Worm (Caenorhabditis elegans) whole organism, early embryonic: ENCODE measurements around the gene F49F1.10.

ENCODE experiments used
- B0310.2 ChIP-seq: sonication (generic microtip); optimal IDR thresholded peaks from 2 replicates; lab custom pipeline; 2016; ENCODE audit warnings: mild to moderate bottlenecking, missing genetic modification characterization, missing compliant biosample characterization
- F13C5.2 ChIP-seq: sonication (generic microtip); optimal IDR thresholded peaks from 2 replicates; lab custom pipeline; 2017; ENCODE audit warnings: mild to moderate bottlenecking, missing genetic modification characterization, inconsistent platforms, missing compliant biosample characterization
- aly-1 ChIP-seq: sonication (generic microtip); optimal IDR thresholded peaks from 2 replicates; lab custom pipeline; 2016; ENCODE audit warnings: missing genetic modification characterization, missing compliant biosample characterization
- ama-1 ChIP-seq: fragments of 150-350 bp; optimal IDR thresholded peaks from 2 replicates; lab custom pipeline; 2014
- ceh-36 ChIP-seq: sonication (generic microtip); optimal IDR thresholded peaks from 2 replicates; lab custom pipeline; 2016; ENCODE audit warnings: missing genetic modification characterization, inconsistent platforms, missing compliant biosample characterization
- flt-1 ChIP-seq: fragments of 200-800 bp; sonication (Bioruptor generic); IDR thresholded peaks from 2 replicates; pipeline ENCODE4 v1.3.6; 2022; ENCODE audit warnings: missing genetic modification characterization, missing compliant biosample characterization
- hmbx-1 ChIP-seq: sonication (generic microtip); optimal IDR thresholded peaks from 2 replicates; lab custom pipeline; 2016; ENCODE audit warnings: mild to moderate bottlenecking, missing genetic modification characterization, missing compliant biosample characterization
- hmg-4 ChIP-seq: fragments of 200-800 bp; sonication (Bioruptor generic); optimal IDR thresholded peaks from 2 replicates; lab custom pipeline; 2018; ENCODE audit warnings: mild to moderate bottlenecking, missing genetic modification characterization, missing compliant biosample characterization
- hnd-1 ChIP-seq: sonication (generic microtip); optimal IDR thresholded peaks from 2 replicates; lab custom pipeline; 2016; ENCODE audit warnings: missing genetic modification characterization, missing compliant biosample characterization
- scrt-1 ChIP-seq: fragments of 200-800 bp; sonication (Bioruptor generic); IDR thresholded peaks from 2 replicates; pipeline ENCODE4 v1.3.6; 2022; ENCODE audit warnings: missing genetic modification characterization, missing compliant biosample characterization
- sea-1 ChIP-seq: fragments of 200-800 bp; sonication (Bioruptor generic); conservative IDR thresholded peaks from 2 replicates; pipeline ENCODE4 v1.3.6; 2022; ENCODE audit warnings: missing genetic modification characterization, missing compliant biosample characterization
- tbx-11 ChIP-seq: fragments of 200-800 bp; sonication (Bioruptor generic); IDR thresholded peaks from 2 replicates; pipeline ENCODE4 v1.3.6; 2022; ENCODE audit warnings: missing genetic modification characterization, missing compliant biosample characterization
- tbx-37 ChIP-seq: fragments of 200-800 bp; sonication (Bioruptor generic); conservative IDR thresholded peaks from 2 replicates; pipeline ENCODE4 v1.3.6; 2022; ENCODE audit warnings: missing genetic modification reagents, missing genetic modification characterization, missing compliant biosample characterization
- tra-4 ChIP-seq: sonication (generic microtip); optimal IDR thresholded peaks from 2 replicates; lab custom pipeline; 2017; ENCODE audit warnings: missing genetic modification characterization, missing compliant biosample characterization

ce11 chrIV:4141311-4141710 lies 2.4 kb upstream of the F49F1.10 start, which contains the start of gene F49F1.11:
- TF ChIP-seq ama-1 (lab: Kevin White, UChicago), result no peak
- TF ChIP-seq hmbx-1 (tag; lab: Kevin White, UChicago), result no peak
- no peak for TF ChIP-seq tbx-37 (GFP tag; lab: Robert Waterston, UW)
- TF ChIP-seq B0310.2, result no peak
- TF ChIP-seq sea-1 (GFP tag; lab: Robert Waterston, UW), result no peak
- no peak for TF ChIP-seq scrt-1 (GFP tag; lab: Robert Waterston, UW)
- no peak for TF ChIP-seq flt-1 (GFP tag; lab: Robert Waterston, UW)
- no peak for TF ChIP-seq tra-4 (tag; lab: Kevin White, UChicago)
- TF ChIP-seq tbx-11 (GFP tag; lab: Robert Waterston, UW), result no peak
- TF ChIP-seq hmg-4, result no peak
- no peak for TF ChIP-seq aly-1
- no peak for TF ChIP-seq F13C5.2 (tag; lab: Kevin White, UChicago)
- no peak for TF ChIP-seq hnd-1 (tag; lab: Kevin White, UChicago)
- TF ChIP-seq ceh-36 (tag; lab: Kevin White, UChicago), result no peak
